Worm (Caenorhabditis elegans) whole organism, young adult: ENCODE results near the gene T24C4.3.

Experiments used
- lin-35 ChIP-seq, 3 experiments: fragments of 150-350 bp in 2 of 3; sonication (generic microtip) in 1 of 3; optimal IDR thresholded peaks; 2 replicates each; lab custom pipeline; 2014 to 2018; ENCODE audit warnings: missing biosample characterization in 3 of 3, missing genetic modification characterization in 3 of 3, missing genetic modification reagents in 3 of 3
- lin-54 ChIP-seq: fragments of 200-800 bp; sonication (Bioruptor generic); optimal IDR thresholded peaks from 2 replicates; lab custom pipeline; 2018; ENCODE audit warnings: mild to moderate bottlenecking, missing genetic modification characterization, missing compliant biosample characterization
- madf-3 ChIP-seq: fragments of 200-800 bp; sonication (Bioruptor generic); IDR thresholded peaks from 2 replicates; pipeline ENCODE4 v1.3.6; 2022; ENCODE audit warnings: missing genetic modification reagents, missing genetic modification characterization, missing compliant biosample characterization
- sea-2 ChIP-seq: fragments of 200-800 bp; sonication (Bioruptor generic); IDR thresholded peaks from 2 replicates; pipeline ENCODE4 v1.3.6; 2022; ENCODE audit warnings: missing genetic modification characterization, missing compliant biosample characterization

DNA sequence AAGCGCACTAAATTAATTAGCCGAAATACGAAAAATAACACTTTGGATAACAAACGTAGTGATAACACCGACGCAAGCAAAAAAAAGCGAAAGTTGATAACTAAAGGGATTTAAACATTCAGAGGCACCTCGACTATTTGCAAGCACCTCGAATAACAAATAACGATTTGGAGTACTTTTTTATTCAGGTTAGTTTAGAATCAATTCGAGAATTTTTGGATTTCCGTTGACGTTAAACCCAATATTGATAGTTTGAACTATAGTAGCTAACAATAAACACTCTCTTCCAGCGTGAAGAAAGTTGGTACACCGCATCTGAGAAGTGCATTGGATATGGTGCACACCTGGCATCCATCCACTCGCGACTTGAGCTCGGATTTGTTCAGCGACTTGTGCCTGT is 47.0 kb downstream of the T24C4.3 start:
- TF ChIP-seq lin-54 (GFP tag; lab: Kevin White, UChicago) = no peak
- no peak for TF ChIP-seq lin-35 (GFP tag; optimal IDR thresholded peaks at IDR 0.05; lab: Kevin White, UChicago)
- TF ChIP-seq sea-2 (GFP tag; lab: Robert Waterston, UW) = no peak
- TF ChIP-seq madf-3 = no peak
